Fruit fly (Drosophila melanogaster): ENCODE results near the gene Rdh.

The Rdh gene

dm6 chr3L:3847810-3848326, 22.6 kb downstream of the Rdh start:
- no peak for TF ChIP-seq Myc (optimal IDR thresholded peaks at IDR 0.05)
- no peak for TF ChIP-seq psq (optimal IDR thresholded peaks at IDR 0.05)
- TF ChIP-seq insv (optimal IDR thresholded peaks at IDR 0.05) = no peak
- TF ChIP-seq ttk (optimal IDR thresholded peaks at IDR 0.05) = no peak
- TF ChIP-seq Sin3A (optimal IDR thresholded peaks at IDR 0.05) = no peak
- TF ChIP-seq h (optimal IDR thresholded peaks at IDR 0.05) = no peak

- TF ChIP-seq ttk (optimal IDR thresholded peaks at IDR 0.05) (no peak), psq (optimal IDR thresholded peaks at IDR 0.05) (no peak), Sin3A (optimal IDR thresholded peaks at IDR 0.05) (no peak), Myc (optimal IDR thresholded peaks at IDR 0.05) (no peak), h (optimal IDR thresholded peaks at IDR 0.05) (no peak), insv (optimal IDR thresholded peaks at IDR 0.05) (no peak)
Observed at dm6 chr3L:3848687-3849270, 23.5 kb downstream of the Rdh start.

- TF ChIP-seq psq (optimal IDR thresholded peaks at IDR 0.05) (no peak), insv (optimal IDR thresholded peaks at IDR 0.05) (no peak), Myc (optimal IDR thresholded peaks at IDR 0.05) (no peak), Sin3A (optimal IDR thresholded peaks at IDR 0.05) (no peak), h (optimal IDR thresholded peaks at IDR 0.05) (no peak), ttk (optimal IDR thresholded peaks at IDR 0.05) (no peak)
Observed at dm6 chr3L:3849763-3850162, 24.5 kb downstream of the Rdh start.

dm6 chr3L:3850477-3850876, 25.2 kb downstream of the Rdh start:
- TF ChIP-seq ttk (optimal IDR thresholded peaks at IDR 0.05) (no peak), h (optimal IDR thresholded peaks at IDR 0.05) (no peak), insv (optimal IDR thresholded peaks at IDR 0.05) (no peak), Sin3A (optimal IDR thresholded peaks at IDR 0.05) (no peak), psq (optimal IDR thresholded peaks at IDR 0.05) (no peak), Myc (optimal IDR thresholded peaks at IDR 0.05) (no peak)

dm6 chr3L:3851048-3851447, 25.8 kb downstream of the Rdh start:
- TF ChIP-seq ttk (optimal IDR thresholded peaks at IDR 0.05) (no peak), insv (optimal IDR thresholded peaks at IDR 0.05) (no peak), Myc (optimal IDR thresholded peaks at IDR 0.05) (no peak), Sin3A (optimal IDR thresholded peaks at IDR 0.05) (no peak), psq (optimal IDR thresholded peaks at IDR 0.05) (no peak), h (optimal IDR thresholded peaks at IDR 0.05) (no peak)

dm6 chr3L:3851847-3852246, 26.6 kb downstream of the Rdh start:
- TF ChIP-seq psq (optimal IDR thresholded peaks at IDR 0.05) = no peak
- TF ChIP-seq Myc (optimal IDR thresholded peaks at IDR 0.05) = no peak
- no peak for TF ChIP-seq Sin3A (optimal IDR thresholded peaks at IDR 0.05)
- TF ChIP-seq insv (optimal IDR thresholded peaks at IDR 0.05) = no peak
- TF ChIP-seq h (optimal IDR thresholded peaks at IDR 0.05) = no peak
- no peak for TF ChIP-seq ttk (optimal IDR thresholded peaks at IDR 0.05)

- TF ChIP-seq insv (optimal IDR thresholded peaks at IDR 0.05) = no peak
- no peak for TF ChIP-seq Sin3A (optimal IDR thresholded peaks at IDR 0.05)
- no peak for TF ChIP-seq ttk (optimal IDR thresholded peaks at IDR 0.05)
- TF ChIP-seq h (optimal IDR thresholded peaks at IDR 0.05) = no peak
- no peak for TF ChIP-seq psq (optimal IDR thresholded peaks at IDR 0.05)
- TF ChIP-seq Myc (optimal IDR thresholded peaks at IDR 0.05) = no peak
Observed at dm6 chr3L:3852842-3853241, 27.6 kb downstream of the Rdh start.

- no peak for TF ChIP-seq insv (optimal IDR thresholded peaks at IDR 0.05)
Observed at dm6 chr3L:3855194-3855980, 30.1 kb downstream of the Rdh start.

- TF ChIP-seq Myc (optimal IDR thresholded peaks at IDR 0.05) = no peak
- TF ChIP-seq ttk (optimal IDR thresholded peaks at IDR 0.05) = no peak
- no peak for TF ChIP-seq h (optimal IDR thresholded peaks at IDR 0.05)
- no peak for TF ChIP-seq psq (optimal IDR thresholded peaks at IDR 0.05)
- no peak for TF ChIP-seq Sin3A (optimal IDR thresholded peaks at IDR 0.05)
- TF ChIP-seq insv (optimal IDR thresholded peaks at IDR 0.05) = no peak
Observed at dm6 chr3L:3856004-3856403, 30.8 kb downstream of the Rdh start.

- TF ChIP-seq ttk (optimal IDR thresholded peaks at IDR 0.05) (no peak), insv (optimal IDR thresholded peaks at IDR 0.05) (no peak), Sin3A (optimal IDR thresholded peaks at IDR 0.05) (no peak)
Observed at dm6 chr3L:3862504-3863380, 37.5 kb downstream of the Rdh start.

dm6 chr3L:3863462-3863861, 38.2 kb downstream of the Rdh start:
- no peak for TF ChIP-seq psq (optimal IDR thresholded peaks at IDR 0.05)
- TF ChIP-seq Myc (optimal IDR thresholded peaks at IDR 0.05) = no peak
- no peak for TF ChIP-seq ttk (optimal IDR thresholded peaks at IDR 0.05)
- TF ChIP-seq insv (optimal IDR thresholded peaks at IDR 0.05) = no peak
- TF ChIP-seq h (optimal IDR thresholded peaks at IDR 0.05) = no peak
- no peak for TF ChIP-seq Sin3A (optimal IDR thresholded peaks at IDR 0.05)

- TF ChIP-seq insv (optimal IDR thresholded peaks at IDR 0.05) (no peak), ttk (optimal IDR thresholded peaks at IDR 0.05) (no peak), h (optimal IDR thresholded peaks at IDR 0.05) (no peak), Sin3A (optimal IDR thresholded peaks at IDR 0.05) (no peak), psq (optimal IDR thresholded peaks at IDR 0.05) (no peak)
Observed at dm6 chr3L:3865290-3865891, 40.1 kb downstream of the Rdh start.
